Worm (Caenorhabditis elegans): ENCODE results near the gene T06C12.9.
A peak's percentile ranks its signal among the peaks of the same experiment; 100 is the strongest.

The T06C12.9 gene

ce11 chrV:15887708-15888295 lies 1.9 kb upstream of the T06C12.9 start (continued):
- no peak for TF ChIP-seq lin-29 (GFP tag; IDR thresholded peaks at IDR 0.05)
- TF ChIP-seq hif-1 (tag; optimal IDR thresholded peaks at IDR 0.05): no peak
- no peak for TF ChIP-seq lir-3 (tag; optimal IDR thresholded peaks at IDR 0.05)
- no peak for TF ChIP-seq daf-8 (GFP tag; IDR thresholded peaks at IDR 0.05)
- no peak for TF ChIP-seq Y75B8A.6 (GFP tag; IDR thresholded peaks at IDR 0.05)
- TF ChIP-seq T20F7.1 (GFP tag; optimal IDR thresholded peaks at IDR 0.05): no peak
- no peak for TF ChIP-seq nhr-10 (tag; optimal IDR thresholded peaks at IDR 0.05)
- TF ChIP-seq attf-4 (tag; optimal IDR thresholded peaks at IDR 0.05): no peak
- no peak for TF ChIP-seq fkh-10 (GFP tag; optimal IDR thresholded peaks at IDR 0.05)
- TF ChIP-seq dmd-9 (GFP tag; IDR thresholded peaks at IDR 0.05): no peak
- no peak for TF ChIP-seq nhr-11 (tag; optimal IDR thresholded peaks at IDR 0.05)
- TF ChIP-seq unc-62 (GFP tag; optimal IDR thresholded peaks at IDR 0.05 in 1 of 2): no peak
- no peak for TF ChIP-seq unc-62 (tag; optimal IDR thresholded peaks at IDR 0.05)
- TF ChIP-seq mdl-1 (tag; optimal IDR thresholded peaks at IDR 0.05): peak in 1 of 2 experiments; percentile 29
- no peak for TF ChIP-seq D1046.2 (GFP tag; IDR thresholded peaks at IDR 0.05)
- no peak for TF ChIP-seq egl-43 (GFP tag; IDR thresholded peaks at IDR 0.05)
- no peak for TF ChIP-seq zag-1 (tag; optimal IDR thresholded peaks at IDR 0.05)
- no peak for TF ChIP-seq duxl-1 (tag; optimal IDR thresholded peaks at IDR 0.05; ENCODE audit: poor library complexity)
- TF ChIP-seq cey-2 (tag; optimal IDR thresholded peaks at IDR 0.05; ENCODE audit: borderline replicate concordance, insufficient read depth): no peak
- no peak for TF ChIP-seq mes-2 (tag; optimal IDR thresholded peaks at IDR 0.05; ENCODE audit: poor library complexity, severe bottlenecking)
- TF ChIP-seq dmd-8 (GFP tag; IDR thresholded peaks at IDR 0.05): no peak
- TF ChIP-seq mdt-29 (GFP tag; IDR thresholded peaks at IDR 0.05): no peak
- no peak for TF ChIP-seq lin-1 (GFP tag; IDR thresholded peaks at IDR 0.05)
- TF ChIP-seq nhr-76 (tag; optimal IDR thresholded peaks at IDR 0.05): no peak
- TF ChIP-seq arid-1 (GFP tag; conservative IDR thresholded peaks at IDR 0.05): no peak
- no peak for TF ChIP-seq ces-1 (GFP tag; optimal IDR thresholded peaks at IDR 0.05)
- peak; percentile 84 for TF ChIP-seq pqm-1 (tag; optimal IDR thresholded peaks at IDR 0.05)
- no peak for TF ChIP-seq zip-11 (GFP tag; IDR thresholded peaks at IDR 0.05)
- TF ChIP-seq gei-8 (GFP tag; optimal IDR thresholded peaks at IDR 0.05): no peak
- no peak for TF ChIP-seq saeg-2 (GFP tag; IDR thresholded peaks at IDR 0.05)
- no peak for TF ChIP-seq aha-1 (tag)
- no peak for TF ChIP-seq vab-7 (GFP tag; IDR thresholded peaks at IDR 0.05)
- TF ChIP-seq ZK337.2 (GFP tag; IDR thresholded peaks at IDR 0.05): no peak
- TF ChIP-seq pha-4 (GFP tag; IDR thresholded peaks at IDR 0.05): no peak
- no peak for TF ChIP-seq pha-4 (tag; optimal IDR thresholded peaks at IDR 0.05)
- TF ChIP-seq unc-39 (tag; optimal IDR thresholded peaks at IDR 0.05): no peak
- TF ChIP-seq zip-2 (tag; optimal IDR thresholded peaks at IDR 0.05): no peak
- TF ChIP-seq tag-97 (GFP tag; IDR thresholded peaks at IDR 0.05): no peak
- no peak for TF ChIP-seq daf-16 (GFP tag; optimal IDR thresholded peaks at IDR 0.05)
- peak; percentile 87 for TF ChIP-seq daf-16 (tag; optimal IDR thresholded peaks at IDR 0.05)
- no peak for TF ChIP-seq nhr-237 (tag; optimal IDR thresholded peaks at IDR 0.05)
- no peak for TF ChIP-seq ceh-20 (GFP tag; IDR thresholded peaks at IDR 0.05)
- TF ChIP-seq unc-130 (GFP tag; optimal IDR thresholded peaks at IDR 0.05): no peak
- TF ChIP-seq F26F4.8 (GFP tag; conservative IDR thresholded peaks at IDR 0.05): no peak
- TF ChIP-seq set-16 (GFP tag; IDR thresholded peaks at IDR 0.05): no peak
- TF ChIP-seq nhr-25 (tag; optimal IDR thresholded peaks at IDR 0.05; ENCODE audit: borderline replicate concordance, insufficient read depth): no peak
- TF ChIP-seq dmd-6 (GFP tag; IDR thresholded peaks at IDR 0.05): peak; percentile 86
- TF ChIP-seq lin-15B (tag; optimal IDR thresholded peaks at IDR 0.05): no peak
- TF ChIP-seq php-3 (GFP tag; IDR thresholded peaks at IDR 0.05): peak; percentile 60; the same call in 1 of the 2 replicates
- no peak for TF ChIP-seq tra-1 (GFP tag; IDR thresholded peaks at IDR 0.05)
- TF ChIP-seq F49E8.2 (tag; optimal IDR thresholded peaks at IDR 0.05; ENCODE audit: borderline replicate concordance): no peak
- no peak for TF ChIP-seq nhr-48 (tag; optimal IDR thresholded peaks at IDR 0.05)

Measured in whole organism, L4 larva.